Worm (Caenorhabditis elegans) whole organism, late embryonic: ENCODE results near the gene T22E5.6.

ENCODE experiments used
- elt-2 ChIP-seq: sonication (generic microtip); optimal IDR thresholded peaks from 2 replicates; lab custom pipeline; 2016; ENCODE audit warnings: missing genetic modification reagents, missing genetic modification characterization, missing compliant biosample characterization
- ets-4 ChIP-seq: sonication (generic microtip); optimal IDR thresholded peaks from 2 replicates; lab custom pipeline; 2016; ENCODE audit warnings: missing genetic modification characterization, missing compliant biosample characterization
- pax-1 ChIP-seq: fragments of 150-350 bp; optimal IDR thresholded peaks from 2 replicates; lab custom pipeline; 2014; ENCODE audit warnings: missing biosample characterization, missing genetic modification characterization
- pqm-1 ChIP-seq: sonication (generic microtip); optimal IDR thresholded peaks from 2 replicates; lab custom pipeline; 2016; ENCODE audit warnings: missing genetic modification characterization, missing compliant biosample characterization
- sox-2 ChIP-seq: fragments of 200-800 bp; sonication (Bioruptor generic); IDR thresholded peaks from 2 replicates; pipeline ENCODE4 v1.3.6; 2022; ENCODE audit warnings: missing genetic modification reagents, missing genetic modification characterization, missing compliant biosample characterization
- zip-5 ChIP-seq: sonication (generic microtip); optimal IDR thresholded peaks from 2 replicates; lab custom pipeline; 2016; ENCODE audit warnings: missing genetic modification characterization, missing compliant biosample characterization

- TF ChIP-seq pax-1 (tag; lab: Kevin White, UChicago) = no peak
- no peak for TF ChIP-seq sox-2 (GFP tag; lab: Robert Waterston, UW)
- no peak for TF ChIP-seq pqm-1 (tag; lab: Kevin White, UChicago)
- no peak for TF ChIP-seq ets-4 (tag; lab: Kevin White, UChicago)
- no peak for TF ChIP-seq elt-2
- TF ChIP-seq zip-5 (tag; lab: Kevin White, UChicago) = no peak
These were observed 24.7 kb downstream of the T22E5.6 start, which contains the start of gene igcm-2 for ce11 chrX:6391491-6391890.
